Fruit fly (Drosophila melanogaster) whole organism, embryonic: ENCODE results near the gene obst-J.

Source experiments
- Aef1 ChIP-seq: fragments of 200-800 bp; sonication (Bioruptor generic); IDR thresholded peaks from 3 replicates; pipeline ENCODE4 v1.3.6; 2022; ENCODE audit warnings: missing biosample characterization, missing genetic modification characterization
- CG11504 ChIP-seq: fragments of 200-800 bp; sonication (Bioruptor generic); optimal IDR thresholded peaks from 3 replicates; lab custom pipeline; 2019; ENCODE audit warnings: missing biosample characterization, mild to moderate bottlenecking, missing genetic modification characterization, moderate library complexity
- CG17359 ChIP-seq: fragments of 200-800 bp; sonication (Bioruptor generic); optimal IDR thresholded peaks from 3 replicates; lab custom pipeline; 2018; ENCODE audit warnings: missing biosample characterization, mild to moderate bottlenecking, missing genetic modification characterization, moderate library complexity
- CG18011 ChIP-seq: fragments of 200-800 bp; sonication (Bioruptor generic); optimal IDR thresholded peaks from 2 replicates; lab custom pipeline; 2017; ENCODE audit warnings: missing biosample characterization, missing genetic modification characterization, mild to moderate bottlenecking, moderate library complexity, missing genotype
- CG18599 ChIP-seq: fragments of 200-800 bp; sonication (Bioruptor generic); optimal IDR thresholded peaks from 3 replicates; lab custom pipeline; 2017; ENCODE audit warnings: missing biosample characterization, missing genetic modification characterization, mild to moderate bottlenecking, moderate library complexity, missing genetic modification reagents
- CG2120 ChIP-seq: fragments of 200-800 bp; sonication (Bioruptor generic); optimal IDR thresholded peaks from 3 replicates; lab custom pipeline; 2016; ENCODE audit warnings: missing biosample characterization, missing genetic modification characterization
- CG2202 ChIP-seq: fragments of 200-800 bp; sonication (Bioruptor generic); optimal IDR thresholded peaks from 2 replicates; lab custom pipeline; 2018; ENCODE audit warnings: missing biosample characterization, mild to moderate bottlenecking, missing genetic modification characterization
- CG2678 ChIP-seq: fragments of 200-800 bp; sonication (Bioruptor generic); optimal IDR thresholded peaks from 3 replicates; lab custom pipeline; 2019; ENCODE audit warnings: missing biosample characterization, mild to moderate bottlenecking, missing genetic modification characterization, moderate library complexity
- CG32532 ChIP-seq: fragments of 200-800 bp; sonication (Bioruptor generic); IDR thresholded peaks from 2 replicates; pipeline ENCODE4 v1.3.6; 2022; ENCODE audit warnings: missing biosample characterization, missing genetic modification characterization
- CG32767 ChIP-seq: fragments of 200-800 bp; sonication (Bioruptor generic); IDR thresholded peaks from 2 replicates; pipeline ENCODE4 v1.3.6; 2022; ENCODE audit warnings: missing biosample characterization, missing genetic modification characterization
- CG3281 ChIP-seq: fragments of 200-800 bp; sonication (Bioruptor generic); optimal IDR thresholded peaks from 3 replicates; lab custom pipeline; 2017; ENCODE audit warnings: missing biosample characterization, mild to moderate bottlenecking, missing genetic modification characterization
- CG4360 ChIP-seq: fragments of 200-800 bp; sonication (Bioruptor generic); IDR thresholded peaks from 2 replicates; pipeline ENCODE4 v1.3.6; 2022; ENCODE audit warnings: missing biosample characterization, missing genetic modification characterization
- CG7556 ChIP-seq: fragments of 200-800 bp; sonication (Bioruptor generic); optimal IDR thresholded peaks from 2 replicates; lab custom pipeline; 2017; ENCODE audit warnings: missing biosample characterization, mild to moderate bottlenecking, missing genetic modification characterization
- CG7745 ChIP-seq: fragments of 200-800 bp; sonication (Bioruptor generic); optimal IDR thresholded peaks from 2 replicates; lab custom pipeline; 2018; ENCODE audit warnings: missing biosample characterization, mild to moderate bottlenecking, missing genetic modification characterization, moderate library complexity
- CG7839 ChIP-seq: fragments of 200-800 bp; sonication (Bioruptor generic); optimal IDR thresholded peaks from 3 replicates; lab custom pipeline; 2018; ENCODE audit warnings: missing biosample characterization, mild to moderate bottlenecking, missing genetic modification characterization, moderate library complexity
- CG9817 ChIP-seq: fragments of 200-800 bp; sonication (Bioruptor generic); optimal IDR thresholded peaks from 2 replicates; lab custom pipeline; 2018; ENCODE audit warnings: missing biosample characterization, mild to moderate bottlenecking, missing genetic modification characterization, moderate library complexity
- D19B ChIP-seq: fragments of 200-800 bp; sonication (Bioruptor generic); optimal IDR thresholded peaks from 2 replicates; lab custom pipeline; 2017; ENCODE audit warnings: missing biosample characterization, mild to moderate bottlenecking, missing genetic modification characterization
- Eip74EF ChIP-seq, 2 experiments: fragments of 200-800 bp in 1 of 2; fragments of >200 bp in 1 of 2; sonication (Bioruptor generic) in 1 of 2; optimal IDR thresholded peaks; 2 replicates each; lab custom pipeline; 2017 to 2019; ENCODE audit warnings: missing biosample characterization in 2 of 2, missing genetic modification characterization in 2 of 2, mild to moderate bottlenecking in 1 of 2, moderate library complexity in 1 of 2
- Ets65A ChIP-seq: fragments of 200-800 bp; sonication (Bioruptor generic); peaks from one replicate; lab custom pipeline; 2016; ENCODE audit warnings: missing biosample characterization, missing genetic modification characterization
- Fer1 ChIP-seq: fragments of 200-800 bp; sonication (Bioruptor generic); optimal IDR thresholded peaks from 2 replicates; lab custom pipeline; 2017; ENCODE audit warnings: missing biosample characterization, mild to moderate bottlenecking, missing genetic modification characterization
- GATAe ChIP-seq: fragments of 200-800 bp; sonication (Bioruptor generic); conservative IDR thresholded peaks from 2 replicates; pipeline ENCODE4 v1.3.6; 2022; ENCODE audit warnings: missing biosample characterization, missing genetic modification characterization
- Hand ChIP-seq: fragments of 200-800 bp; sonication (Bioruptor generic); optimal IDR thresholded peaks from 2 replicates; lab custom pipeline; 2017; ENCODE audit warnings: mild to moderate bottlenecking, missing biosample characterization, missing genetic modification reagents, missing genetic modification characterization
- Hmr ChIP-seq: fragments of 200-800 bp; sonication (Bioruptor generic); optimal IDR thresholded peaks from 3 replicates; lab custom pipeline; 2017; ENCODE audit warnings: mild to moderate bottlenecking, missing biosample characterization, missing genetic modification reagents, missing genetic modification characterization
- Hr51 ChIP-seq, 2 experiments: fragments of 200-800 bp; sonication (Bioruptor generic); optimal IDR thresholded peaks; 2 replicates in 1 of 2; 3 replicates in 1 of 2; lab custom pipeline; 2016 to 2018; ENCODE audit warnings: missing biosample characterization in 2 of 2, missing genetic modification characterization in 2 of 2, mild to moderate bottlenecking in 1 of 2, moderate library complexity in 1 of 2
- Lpt ChIP-seq: fragments of >200 bp; optimal IDR thresholded peaks from 2 replicates; lab custom pipeline; 2018; ENCODE audit warnings: missing biosample characterization, missing genetic modification characterization
- Meics ChIP-seq: fragments of 200-800 bp; sonication (Bioruptor generic); optimal IDR thresholded peaks from 2 replicates; lab custom pipeline; 2017; ENCODE audit warnings: missing biosample characterization, mild to moderate bottlenecking, missing genetic modification characterization
- Ssrp ChIP-seq: fragments of 200-800 bp; sonication (Bioruptor generic); optimal IDR thresholded peaks from 2 replicates; lab custom pipeline; 2018; ENCODE audit warnings: missing biosample characterization, mild to moderate bottlenecking, missing genetic modification characterization, moderate library complexity
- az2 ChIP-seq: fragments of 200-800 bp; sonication (Bioruptor generic); optimal IDR thresholded peaks from 3 replicates; lab custom pipeline; 2016; ENCODE audit warnings: missing biosample characterization, missing genetic modification characterization
- bowl ChIP-seq: fragments of 200-800 bp; sonication (Bioruptor generic); IDR thresholded peaks from 2 replicates; pipeline ENCODE4 v1.3.6; 2022; ENCODE audit warnings: missing biosample characterization, missing genetic modification characterization
- cad ChIP-seq: fragments of >200 bp; optimal IDR thresholded peaks from 2 replicates; lab custom pipeline; 2017; ENCODE audit warnings: missing biosample characterization, missing genetic modification characterization
- chif ChIP-seq, 2 experiments: fragments of 200-800 bp; sonication (Bioruptor generic); optimal IDR thresholded peaks; 3 replicates each; lab custom pipeline; 2016; ENCODE audit warnings: missing biosample characterization in 2 of 2, missing genetic modification characterization in 2 of 2
- gce ChIP-seq: fragments of 200-800 bp; sonication (Bioruptor generic); IDR thresholded peaks from 3 replicates; pipeline ENCODE4 v1.3.6; 2022; ENCODE audit warnings: missing biosample characterization, missing genetic modification characterization
- gcm ChIP-seq: fragments of 200-800 bp; sonication (Bioruptor generic); optimal IDR thresholded peaks from 2 replicates; lab custom pipeline; 2019; ENCODE audit warnings: missing biosample characterization, mild to moderate bottlenecking, missing genetic modification characterization, moderate library complexity
- gem ChIP-seq: fragments of 200-800 bp; sonication (Bioruptor generic); optimal IDR thresholded peaks from 2 replicates; lab custom pipeline; 2019; ENCODE audit warnings: missing biosample characterization, mild to moderate bottlenecking, missing genetic modification characterization, moderate library complexity
- lab ChIP-seq: fragments of 200-800 bp; sonication (Bioruptor generic); optimal IDR thresholded peaks from 3 replicates; lab custom pipeline; 2017; ENCODE audit warnings: missing biosample characterization, missing genetic modification characterization, mild to moderate bottlenecking, moderate library complexity, missing genetic modification reagents
- mld ChIP-seq: fragments of 200-800 bp; sonication (Bioruptor generic); IDR thresholded peaks from 3 replicates; pipeline ENCODE4 v1.3.6; 2022; ENCODE audit warnings: missing biosample characterization, missing genetic modification characterization; ENCODE audit not compliant: partially characterized antibody
- pho ChIP-seq: fragments of 200-800 bp; sonication (Bioruptor generic); optimal IDR thresholded peaks from 2 replicates; lab custom pipeline; 2016; ENCODE audit warnings: missing biosample characterization, missing genetic modification characterization
- sens ChIP-seq: fragments of 200-800 bp; sonication (Bioruptor generic); peaks from one replicate; lab custom pipeline; 2016; ENCODE audit warnings: missing biosample characterization, missing genetic modification characterization

Gene obst-J

DNA sequence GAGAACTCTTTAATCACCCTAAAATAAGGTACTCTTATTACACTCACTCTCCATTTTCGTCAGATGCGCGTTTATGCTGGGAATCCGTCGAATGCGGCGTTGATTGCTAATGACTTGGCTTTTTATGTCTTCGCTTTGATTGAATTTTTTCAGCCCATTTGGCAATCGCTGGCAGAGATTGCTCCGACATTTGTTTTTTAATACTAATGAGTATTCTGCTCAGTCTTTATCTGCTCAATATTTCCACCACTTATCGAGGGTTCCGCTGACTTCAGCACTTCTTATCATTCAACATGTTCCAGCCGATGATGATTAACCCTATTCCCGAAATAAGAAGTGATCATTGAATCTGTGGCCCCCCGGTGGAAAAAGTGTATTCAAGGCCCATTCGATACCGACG lies at the start of gene obst-J:
Gene obst-J, minus strand, starts transcription at position 101 of the 400 bp plus-strand sequence.
- TF ChIP-seq Eip74EF (GFP tag; optimal IDR thresholded peaks at IDR 0.05; lab: Kevin White, UChicago) (no peak), Ssrp (tag; lab: Kevin White, UChicago) (no peak), gcm (GFP tag; lab: Kevin White, UChicago) (no peak), mld (no peak), Meics (GFP tag; lab: Kevin White, UChicago) (no peak), GATAe (GFP tag; lab: Robert Waterston, UW) (no peak)

DNA sequence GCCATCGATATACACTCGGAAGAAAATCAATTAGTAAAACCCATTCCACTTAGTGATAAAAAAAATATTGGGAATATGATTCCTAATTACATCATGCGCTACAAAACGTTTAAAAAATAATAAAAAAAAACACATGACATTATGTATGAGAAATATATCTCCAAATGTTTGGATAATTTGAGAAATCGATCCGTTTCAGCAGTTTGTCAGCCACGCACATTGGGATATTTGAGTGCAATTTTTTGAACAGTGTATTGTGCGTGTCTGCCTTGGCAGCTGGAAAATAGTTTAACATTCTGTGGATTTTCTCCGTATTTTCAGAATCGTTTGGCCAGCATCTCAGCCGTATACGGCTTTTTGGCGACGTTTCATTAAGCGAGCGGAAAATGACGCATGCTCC lies 46.6 kb upstream of the obst-J start:
- TF ChIP-seq sens: peak; percentile 41
- TF ChIP-seq Meics (GFP tag; lab: Kevin White, UChicago): peak; percentile 5
- TF ChIP-seq CG2678 (tag; lab: Kevin White, UChicago): peak; percentile 41
- TF ChIP-seq CG18599 (GFP tag; lab: Kevin White, UChicago): peak; percentile 60
- peak; percentile 5 for TF ChIP-seq Hand (GFP tag; lab: Kevin White, UChicago)
- TF ChIP-seq CG32532 (GFP tag; lab: Robert Waterston, UW): 0 out of 2 replicates have a peak, but pooled peaks have one; percentile 10
- TF ChIP-seq az2: no peak
- peak; percentile 5 for TF ChIP-seq pho (GFP tag; lab: Kevin White, UChicago)
- peak; percentile 23 for TF ChIP-seq Hmr (GFP tag; lab: Kevin White, UChicago)
- peak; percentile 35 for TF ChIP-seq gem (tag; lab: Kevin White, UChicago)
- peak; percentile 9 for TF ChIP-seq Fer1 (GFP tag; lab: Kevin White, UChicago)
- peak; percentile 23 for TF ChIP-seq CG7556 (GFP tag; lab: Kevin White, UChicago)
- no peak for TF ChIP-seq CG17359 (tag; lab: Kevin White, UChicago)
- peak in 1 of 2 experiments; percentile 19 for TF ChIP-seq Hr51 (GFP tag; optimal IDR thresholded peaks at IDR 0.05; lab: Kevin White, UChicago)
- no peak for TF ChIP-seq CG7745 (tag; lab: Kevin White, UChicago)
- peak; percentile 6 for TF ChIP-seq lab (GFP tag; lab: Kevin White, UChicago)
- peak; percentile 53 for TF ChIP-seq CG2120 (GFP tag; lab: Kevin White, UChicago)
- no peak for TF ChIP-seq CG2202 (tag; lab: Kevin White, UChicago)
- peak; percentile 24 for TF ChIP-seq CG11504 (tag; lab: Kevin White, UChicago)
- TF ChIP-seq CG18011 (GFP tag; lab: Kevin White, UChicago): no peak

DNA sequence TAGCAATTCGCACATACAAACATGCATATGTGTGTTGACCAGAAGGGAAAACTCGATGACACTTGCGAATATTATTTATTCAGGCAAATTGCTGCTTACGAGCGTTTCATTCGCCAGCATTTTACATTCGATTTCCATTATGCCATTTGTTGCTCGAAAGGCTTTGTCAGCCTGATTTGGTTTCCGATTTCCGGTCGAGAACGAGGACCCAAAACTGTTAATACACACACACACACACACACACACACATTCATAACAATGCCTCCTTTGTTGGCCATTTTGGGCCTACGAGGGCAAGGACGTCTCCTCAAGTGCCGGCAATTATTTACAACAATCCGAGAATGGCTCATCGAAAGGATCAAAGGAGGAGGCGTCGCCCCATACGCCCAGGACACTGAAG lies 46.2 kb upstream of the obst-J start:
- TF ChIP-seq Aef1 (GFP tag; lab: Robert Waterston, UW) (no peak), chif (GFP tag; optimal IDR thresholded peaks at IDR 0.05; lab: Kevin White, UChicago) (no peak), Lpt (GFP tag; lab: Kevin White, UChicago) (no peak), CG9817 (tag; lab: Kevin White, UChicago) (no peak), Ets65A (GFP tag; lab: Kevin White, UChicago) (peak; percentile 61), D19B (GFP tag; lab: Kevin White, UChicago) (no peak), CG7839 (tag; lab: Kevin White, UChicago) (no peak), bowl (GFP tag; lab: Robert Waterston, UW) (no peak), gce (GFP tag; lab: Robert Waterston, UW) (0 out of 3 replicates have a peak, but pooled peaks have one; percentile 15), CG3281 (GFP tag; lab: Kevin White, UChicago) (no peak), cad (GFP tag; lab: Kevin White, UChicago) (no peak), CG4360 (GFP tag; lab: Robert Waterston, UW) (no peak), CG32767 (GFP tag; lab: Robert Waterston, UW) (no peak)
